Worm (Caenorhabditis elegans) whole organism, early embryonic: ENCODE data around the gene B0393.7.
"Not testable (repeated sequence)": the region's sequence is repeated elsewhere in the genome, so short reads cannot be mapped to it uniquely, and the experiment has no call there.

Experiments used
- ets-7 ChIP-seq: sonication (generic microtip); optimal IDR thresholded peaks from 2 replicates; lab custom pipeline; 2016; ENCODE audit warnings: missing genotype, missing genetic modification characterization, missing compliant biosample characterization
- hnd-1 ChIP-seq: sonication (generic microtip); optimal IDR thresholded peaks from 2 replicates; lab custom pipeline; 2016; ENCODE audit warnings: missing genetic modification characterization, missing compliant biosample characterization
- sea-1 ChIP-seq: fragments of 200-800 bp; sonication (Bioruptor generic); conservative IDR thresholded peaks from 2 replicates; pipeline ENCODE4 v1.3.6; 2022; ENCODE audit warnings: missing genetic modification characterization, missing compliant biosample characterization

- not testable (repeated sequence) for TF ChIP-seq sea-1 (GFP tag; lab: Robert Waterston, UW); hnd-1 (tag; lab: Kevin White, UChicago); ets-7 (tag; lab: Kevin White, UChicago)
Observed at ce11 chrIII:4781937-4782576, 4.2 kb upstream of the B0393.7 start, which contains the start of the genes gex-5 and C38D4.10.
